Worm (Caenorhabditis elegans): Measurements from ENCODE around the gene rbm-42.

DNA sequence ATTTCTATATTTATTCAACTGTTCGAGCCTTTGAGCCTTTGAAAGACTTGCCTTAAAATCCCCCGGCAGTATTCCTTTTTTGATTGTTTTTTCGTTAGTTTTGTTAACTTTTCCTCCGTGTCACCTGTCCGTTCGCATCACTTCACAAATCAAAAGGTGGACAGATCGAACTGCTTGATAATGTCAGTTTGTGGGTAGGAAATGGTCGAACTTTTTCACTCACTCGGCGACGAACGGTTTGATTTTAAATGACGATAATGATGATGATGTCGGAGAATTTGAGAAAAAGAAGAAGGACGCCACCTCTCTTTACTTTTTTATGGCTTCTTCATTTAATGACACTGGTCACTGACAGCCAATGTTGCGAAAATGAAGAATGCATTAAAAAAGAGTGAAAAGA is 34.0 kb downstream of the rbm-42 start:
- TF ChIP-seq him-1 (tag; optimal IDR thresholded peaks at IDR 0.05), result no peak
- TF ChIP-seq dao-5 (tag; optimal IDR thresholded peaks at IDR 0.05), result no peak
- no peak for TF ChIP-seq W03F9.2 (tag; optimal IDR thresholded peaks at IDR 0.05)

Data from whole organism, L4/young adult.